Worm (Caenorhabditis elegans) whole organism, L4 larva: ENCODE results near the gene R09E10.8.

Experiments used
- D1046.2 ChIP-seq: fragments of 200-800 bp; sonication (Bioruptor generic); IDR thresholded peaks from 2 replicates; pipeline ENCODE4 v1.3.6; 2022; ENCODE audit warnings: missing genetic modification characterization, missing compliant biosample characterization
- F26F4.8 ChIP-seq: fragments of 200-800 bp; sonication (Bioruptor generic); conservative IDR thresholded peaks from 2 replicates; pipeline ENCODE4 v1.3.6; 2022; ENCODE audit warnings: missing genetic modification characterization, missing compliant biosample characterization
- F37D6.2 ChIP-seq: sonication (generic microtip); optimal IDR thresholded peaks from 2 replicates; lab custom pipeline; 2016; ENCODE audit warnings: mild to moderate bottlenecking, missing genetic modification characterization, missing compliant biosample characterization
- ZK546.5 ChIP-seq, 2 experiments: sonication (generic microtip); optimal IDR thresholded peaks; 2 replicates each; lab custom pipeline; 2017; ENCODE audit warnings: missing biosample characterization in 2 of 2, missing genetic modification characterization in 2 of 2
- aha-1 ChIP-seq: fragments of 150-350 bp; peaks from one replicate; lab custom pipeline; 2014; ENCODE audit warnings: missing biosample characterization, missing genetic modification characterization
- aly-2 ChIP-seq: sonication (generic microtip); optimal IDR thresholded peaks from 2 replicates; lab custom pipeline; 2018; ENCODE audit warnings: missing biosample characterization, missing genetic modification characterization
- ceh-20 ChIP-seq: fragments of 200-800 bp; sonication (Bioruptor generic); IDR thresholded peaks from 2 replicates; pipeline ENCODE4 v1.3.6; 2022; ENCODE audit warnings: missing genetic modification reagents, missing genetic modification characterization, missing compliant biosample characterization
- ceh-32 ChIP-seq: sonication (generic microtip); optimal IDR thresholded peaks from 2 replicates; lab custom pipeline; 2016; ENCODE audit warnings: mild to moderate bottlenecking, missing genetic modification characterization, missing compliant biosample characterization; ENCODE audit not compliant: poor library complexity
- ceh-62 ChIP-seq: sonication (generic microtip); optimal IDR thresholded peaks from 2 replicates; lab custom pipeline; 2017; ENCODE audit warnings: missing biosample characterization, missing genetic modification characterization
- ces-1 ChIP-seq: fragments of 150-350 bp; sonication (generic microtip); optimal IDR thresholded peaks from 4 replicates; lab custom pipeline; 2014; ENCODE audit warnings: missing biosample characterization, missing genetic modification reagents, missing genetic modification characterization
- ctbp-1 ChIP-seq: fragments of 200-800 bp; sonication (Bioruptor generic); IDR thresholded peaks from 2 replicates; pipeline ENCODE4 v1.3.6; 2022; ENCODE audit warnings: missing genetic modification reagents, missing genetic modification characterization, missing compliant biosample characterization
- daf-8 ChIP-seq: fragments of 200-800 bp; sonication (Bioruptor generic); IDR thresholded peaks from 2 replicates; pipeline ENCODE4 v1.3.6; 2022; ENCODE audit warnings: missing genetic modification characterization, missing compliant biosample characterization
- dmd-6 ChIP-seq: fragments of 200-800 bp; sonication (Bioruptor generic); IDR thresholded peaks from 2 replicates; pipeline ENCODE4 v1.3.6; 2022; ENCODE audit warnings: missing genetic modification reagents, missing genetic modification characterization, missing compliant biosample characterization
- dve-1 ChIP-seq: sonication (generic microtip); optimal IDR thresholded peaks from 2 replicates; lab custom pipeline; 2017; ENCODE audit warnings: antibody characterized with exemption, mild to moderate bottlenecking, missing genetic modification characterization, missing compliant biosample characterization; ENCODE audit not compliant: insufficient read depth
- gei-8 ChIP-seq: fragments of 200-800 bp; sonication (Bioruptor generic); optimal IDR thresholded peaks from 2 replicates; lab custom pipeline; 2018; ENCODE audit warnings: mild to moderate bottlenecking, missing genetic modification characterization, missing compliant biosample characterization
- hif-1 ChIP-seq, 2 experiments: sonication (generic microtip); optimal IDR thresholded peaks; 2 replicates each; lab custom pipeline; 2016 to 2017; ENCODE audit warnings: missing compliant biosample characterization in 2 of 2, missing genetic modification characterization in 2 of 2, missing genetic modification reagents in 2 of 2, missing genotype in 2 of 2, mild to moderate bottlenecking in 1 of 2
- hlh-11 ChIP-seq: fragments of 200-800 bp; sonication (Bioruptor generic); optimal IDR thresholded peaks from 2 replicates; lab custom pipeline; 2018; ENCODE audit warnings: mild to moderate bottlenecking, missing genetic modification characterization, missing compliant biosample characterization
- hmg-1.1 ChIP-seq: fragments of 200-800 bp; sonication (Bioruptor generic); IDR thresholded peaks from 2 replicates; pipeline ENCODE4 v1.3.6; 2022; ENCODE audit warnings: missing genetic modification reagents, missing genetic modification characterization, missing compliant biosample characterization
- jun-1 ChIP-seq: fragments of 150-350 bp; optimal IDR thresholded peaks from 2 replicates; lab custom pipeline; 2014; ENCODE audit warnings: missing biosample characterization, missing genetic modification reagents, missing genetic modification characterization
- lim-7 ChIP-seq: fragments of 200-800 bp; sonication (Bioruptor generic); IDR thresholded peaks from 2 replicates; pipeline ENCODE4 v1.3.6; 2022; ENCODE audit warnings: missing genetic modification characterization, missing compliant biosample characterization
- lin-38 ChIP-seq: fragments of 200-800 bp; sonication (Bioruptor generic); IDR thresholded peaks from 2 replicates; pipeline ENCODE4 v1.3.6; 2022; ENCODE audit warnings: missing genetic modification reagents, missing genetic modification characterization, missing compliant biosample characterization
- lsy-2 ChIP-seq, 2 experiments: fragments of 150-350 bp in 1 of 2; sonication (generic microtip) in 1 of 2; optimal IDR thresholded peaks; 2 replicates each; lab custom pipeline; 2014 to 2017; ENCODE audit warnings: missing biosample characterization in 2 of 2, missing genetic modification characterization in 2 of 2
- mes-2 ChIP-seq: sonication (generic microtip); optimal IDR thresholded peaks from 2 replicates; lab custom pipeline; 2016; ENCODE audit warnings: missing genotype, mild to moderate bottlenecking, missing genetic modification characterization, missing compliant biosample characterization; ENCODE audit not compliant: poor library complexity, severe bottlenecking
- nhr-25 ChIP-seq: sonication (generic microtip); optimal IDR thresholded peaks from 2 replicates; lab custom pipeline; 2017; ENCODE audit warnings: missing genetic modification characterization, mild to moderate bottlenecking, missing compliant biosample characterization, antibody characterized with exemption, moderate library complexity, borderline replicate concordance; ENCODE audit not compliant: insufficient read depth
- nhr-28 ChIP-seq: fragments of 150-350 bp; optimal IDR thresholded peaks from 2 replicates; lab custom pipeline; 2014; ENCODE audit warnings: missing biosample characterization, missing genetic modification characterization
- nhr-48 ChIP-seq: sonication (generic microtip); optimal IDR thresholded peaks from 2 replicates; lab custom pipeline; 2016; ENCODE audit warnings: mild to moderate bottlenecking, missing genetic modification characterization, missing compliant biosample characterization
- nhr-77 ChIP-seq: fragments of 150-350 bp; optimal IDR thresholded peaks from 2 replicates; lab custom pipeline; 2014; ENCODE audit warnings: missing biosample characterization, missing genetic modification characterization
- php-3 ChIP-seq: fragments of 200-800 bp; sonication (Bioruptor generic); IDR thresholded peaks from 2 replicates; pipeline ENCODE4 v1.3.6; 2022; ENCODE audit warnings: missing genetic modification reagents, missing genetic modification characterization, missing compliant biosample characterization
- pqm-1 ChIP-seq: sonication (generic microtip); optimal IDR thresholded peaks from 2 replicates; lab custom pipeline; 2017; ENCODE audit warnings: missing biosample characterization, missing genetic modification characterization
- rbr-2 ChIP-seq: sonication (generic microtip); optimal IDR thresholded peaks from 2 replicates; lab custom pipeline; 2016; ENCODE audit warnings: missing genotype, missing genetic modification characterization, missing compliant biosample characterization
- set-16 ChIP-seq: fragments of 200-800 bp; sonication (Bioruptor generic); IDR thresholded peaks from 2 replicates; pipeline ENCODE4 v1.3.6; 2022; ENCODE audit warnings: missing genetic modification reagents, missing genetic modification characterization, missing compliant biosample characterization
- skn-1 ChIP-seq: fragments of 150-350 bp; optimal IDR thresholded peaks from 2 replicates; lab custom pipeline; 2014; ENCODE audit warnings: missing biosample characterization, missing genetic modification characterization
- snpc-4 ChIP-seq: fragments of 150-350 bp; optimal IDR thresholded peaks from 2 replicates; lab custom pipeline; 2014; ENCODE audit warnings: missing biosample characterization, missing genetic modification characterization
- tra-1 ChIP-seq: fragments of 200-800 bp; sonication (Bioruptor generic); IDR thresholded peaks from 2 replicates; pipeline ENCODE4 v1.3.6; 2022; ENCODE audit warnings: missing genetic modification reagents, missing genetic modification characterization, missing compliant biosample characterization
- unc-130 ChIP-seq: sonication (generic microtip); optimal IDR thresholded peaks from 2 replicates; lab custom pipeline; 2016; ENCODE audit warnings: missing genetic modification reagents, missing genetic modification characterization, missing compliant biosample characterization
- unc-39 ChIP-seq: sonication (generic microtip); optimal IDR thresholded peaks from 2 replicates; lab custom pipeline; 2017; ENCODE audit warnings: missing biosample characterization, missing genetic modification characterization
- unc-62 ChIP-seq, 3 experiments: fragments of 150-350 bp in 1 of 3; sonication (generic microtip); optimal IDR thresholded peaks in 2 of 3; peaks in 1 of 3; 1 replicate in 1 of 3; 2 replicates in 2 of 3; lab custom pipeline; 2014 to 2017; ENCODE audit warnings: missing biosample characterization in 3 of 3, missing genetic modification characterization in 3 of 3, missing genetic modification reagents in 3 of 3, missing genotype in 1 of 3
- zfp-2 ChIP-seq: sonication (generic microtip); optimal IDR thresholded peaks from 2 replicates; lab custom pipeline; 2016; ENCODE audit warnings: mild to moderate bottlenecking, missing genetic modification characterization, missing compliant biosample characterization
- zfp-3 ChIP-seq: fragments of 200-800 bp; sonication (Bioruptor generic); conservative IDR thresholded peaks from 2 replicates; pipeline ENCODE4 v1.3.6; 2022; ENCODE audit warnings: missing genetic modification reagents, missing genetic modification characterization, missing compliant biosample characterization
- zip-11 ChIP-seq: fragments of 200-800 bp; sonication (Bioruptor generic); IDR thresholded peaks from 2 replicates; pipeline ENCODE4 v1.3.6; 2022; ENCODE audit warnings: missing genetic modification characterization, missing compliant biosample characterization
- ztf-7 ChIP-seq: fragments of 150-350 bp; optimal IDR thresholded peaks from 2 replicates; lab custom pipeline; 2014; ENCODE audit warnings: missing biosample characterization, missing genetic modification characterization

The R09E10.8 gene

ce11 chrIV:10284194-10284910 is 25.9 kb downstream of the R09E10.8 start, which contains the start of gene rad-51 (continued):
- TF ChIP-seq unc-130 (GFP tag; lab: Kevin White, UChicago) (no peak), aly-2 (tag; lab: Kevin White, UChicago) (no peak), nhr-77 (peak; percentile 33), lsy-2 (tag; optimal IDR thresholded peaks at IDR 0.05; lab: Kevin White, UChicago) (peak in 1 of 2 experiments; percentile 69), hlh-11 (peak; percentile 70), zip-11 (GFP tag; lab: Robert Waterston, UW) (no peak), gei-8 (GFP tag; lab: Kevin White, UChicago) (no peak), ztf-7 (tag; lab: Kevin White, UChicago) (peak; percentile 37), nhr-25 (tag; lab: Kevin White, UChicago) (peak; percentile 5), lin-38 (GFP tag; lab: Robert Waterston, UW) (peak; percentile 77), hmg-1.1 (peak; percentile 81), jun-1 (tag; lab: Kevin White, UChicago) (peak; percentile 15), ceh-20 (GFP tag; lab: Robert Waterston, UW) (peak; percentile 32; the same call in 1 of the 2 replicates), snpc-4 (tag; lab: Kevin White, UChicago) (no peak), F26F4.8 (GFP tag; lab: Robert Waterston, UW) (no peak), lim-7 (GFP tag; lab: Robert Waterston, UW) (0 out of 2 replicates have a peak, but pooled peaks have one; percentile 53), dmd-6 (GFP tag; lab: Robert Waterston, UW) (peak; percentile 42; the same call in 1 of the 2 replicates), rbr-2 (tag; lab: Kevin White, UChicago) (peak; percentile 67), tra-1 (GFP tag; lab: Robert Waterston, UW) (no peak), set-16 (GFP tag; lab: Robert Waterston, UW) (peak; percentile 17; the same call in 1 of the 2 replicates), hif-1 (tag; optimal IDR thresholded peaks at IDR 0.05; lab: Kevin White, UChicago) (peak in 1 of 2 experiments; percentile 25), nhr-48 (tag; lab: Kevin White, UChicago) (no peak), skn-1 (tag; lab: Kevin White, UChicago) (no peak), mes-2 (tag; lab: Kevin White, UChicago) (peak; percentile 76), ces-1 (GFP tag; lab: Kevin White, UChicago) (no peak), dve-1 (peak; percentile 47), ctbp-1 (GFP tag; lab: Robert Waterston, UW) (0 out of 2 replicates have a peak, but pooled peaks have one; percentile 34), aha-1 (tag; lab: Kevin White, UChicago) (peak; percentile 3), D1046.2 (GFP tag; lab: Robert Waterston, UW) (no peak), ceh-32 (tag; lab: Kevin White, UChicago) (no peak)

ce11 chrIV:10281482-10281881 is 28.7 kb downstream of the R09E10.8 start, which contains the start of gene thk-1:
TSS of gene thk-1 (minus strand) at chrIV:10281582.
- TF ChIP-seq unc-62 (GFP tag; optimal IDR thresholded peaks at IDR 0.05 in 1 of 2; lab: Kevin White, UChicago) (peak in 1 of 2 experiments; percentile 49), unc-62 (tag; optimal IDR thresholded peaks at IDR 0.05; lab: Kevin White, UChicago) (no peak), dve-1 (peak; percentile 12), daf-8 (no peak), nhr-28 (tag; lab: Kevin White, UChicago) (peak; percentile 7), pqm-1 (tag; lab: Kevin White, UChicago) (peak; percentile 44), aha-1 (tag; lab: Kevin White, UChicago) (peak; percentile 55), ZK546.5 (tag; optimal IDR thresholded peaks at IDR 0.05; lab: Kevin White, UChicago) (no peak)

- TF ChIP-seq daf-8: no peak
- no peak for TF ChIP-seq F37D6.2 (tag; lab: Kevin White, UChicago)
- no peak for TF ChIP-seq php-3
- TF ChIP-seq zfp-3 (GFP tag; lab: Robert Waterston, UW): no peak
- TF ChIP-seq ceh-62 (tag; lab: Kevin White, UChicago): no peak
- TF ChIP-seq zfp-2 (tag; lab: Kevin White, UChicago): no peak
- TF ChIP-seq unc-39 (tag; lab: Kevin White, UChicago): no peak
Measured at ce11 chrIV:10277716-10278115, 32.5 kb downstream of the R09E10.8 start, which contains the start of gene Y43C5A.4. TSS of gene Y43C5A.4 (plus strand) at chrIV:10278016.
